Fruit fly (Drosophila melanogaster): Measurements from ENCODE around the gene baf.

baf gene

dm6 chr2L:7991391-7991876, 37.8 kb upstream of the baf start (continued):
- TF ChIP-seq Met (GFP tag; optimal IDR thresholded peaks at IDR 0.05) (no peak), CG10669 (GFP tag; optimal IDR thresholded peaks at IDR 0.05) (no peak), CG1621 (tag; optimal IDR thresholded peaks at IDR 0.05) (peak; percentile 2), svp (GFP tag) (peak; percentile 62), CG11294 (GFP tag; IDR thresholded peaks at IDR 0.05) (no peak), Sox14 (GFP tag; optimal IDR thresholded peaks at IDR 0.05) (peak; percentile 56), net (GFP tag; optimal IDR thresholded peaks at IDR 0.05) (peak; percentile 3), vri (GFP tag; optimal IDR thresholded peaks at IDR 0.05) (peak; percentile 2), Lpt (GFP tag; optimal IDR thresholded peaks at IDR 0.05) (no peak), Hr4 (GFP tag; optimal IDR thresholded peaks at IDR 0.05) (no peak), spab (GFP tag; optimal IDR thresholded peaks at IDR 0.05) (no peak), OdsH (GFP tag; optimal IDR thresholded peaks at IDR 0.05) (no peak), CG7368 (GFP tag; optimal IDR thresholded peaks at IDR 0.05) (peak; percentile 15), CG8319 (GFP tag; optimal IDR thresholded peaks at IDR 0.05) (no peak), fd59A (GFP tag; optimal IDR thresholded peaks at IDR 0.05) (no peak)

- no peak for TF ChIP-seq CG10669 (GFP tag; optimal IDR thresholded peaks at IDR 0.05)
- peak; percentile 40 for TF ChIP-seq Met (GFP tag; optimal IDR thresholded peaks at IDR 0.05)
- no peak for TF ChIP-seq fd85E (GFP tag; optimal IDR thresholded peaks at IDR 0.05)
- no peak for TF ChIP-seq CG3032 (tag; optimal IDR thresholded peaks at IDR 0.05)
- peak; percentile 8 for TF ChIP-seq Ets96B (tag; optimal IDR thresholded peaks at IDR 0.05)
- peak; percentile 29 for TF ChIP-seq CG8632 (GFP tag; optimal IDR thresholded peaks at IDR 0.05)
- TF ChIP-seq esn (GFP tag; optimal IDR thresholded peaks at IDR 0.05) = peak; percentile 79
- TF ChIP-seq CG11902 (GFP tag; optimal IDR thresholded peaks at IDR 0.05) = no peak
- no peak for TF ChIP-seq Eip75B (GFP tag; optimal IDR thresholded peaks at IDR 0.05)
- peak; percentile 62 for TF ChIP-seq cyc (GFP tag; optimal IDR thresholded peaks at IDR 0.05)
- no peak for TF ChIP-seq Eip93F (GFP tag; optimal IDR thresholded peaks at IDR 0.05)
- TF ChIP-seq dsx (GFP tag; optimal IDR thresholded peaks at IDR 0.05; ENCODE audit: poor library complexity, severe bottlenecking) = peak; percentile 19
- peak; percentile 86 for TF ChIP-seq Eip78C (GFP tag)
- TF ChIP-seq svp (GFP tag) = peak; percentile 81
- no peak for TF ChIP-seq CG6854 (GFP tag; optimal IDR thresholded peaks at IDR 0.05)
- TF ChIP-seq Ets21C (GFP tag; optimal IDR thresholded peaks at IDR 0.05) = peak; percentile 62
- no peak for TF ChIP-seq dac (GFP tag; optimal IDR thresholded peaks at IDR 0.05)
- no peak for TF ChIP-seq fkh (GFP tag; optimal IDR thresholded peaks at IDR 0.05)
- TF ChIP-seq CG34406 (GFP tag; optimal IDR thresholded peaks at IDR 0.05) = peak; percentile 45
- TF ChIP-seq lz (GFP tag; optimal IDR thresholded peaks at IDR 0.05) = peak; percentile 78
- TF ChIP-seq CG6276 (GFP tag; optimal IDR thresholded peaks at IDR 0.05) = no peak
- peak; percentile 47 for TF ChIP-seq Sox102F (GFP tag; optimal IDR thresholded peaks at IDR 0.05)
- TF ChIP-seq Hr38 (GFP tag; optimal IDR thresholded peaks at IDR 0.05) = no peak
- TF ChIP-seq Gug (GFP tag; IDR thresholded peaks at IDR 0.05) = no peak
- TF ChIP-seq Lpt (GFP tag; optimal IDR thresholded peaks at IDR 0.05) = no peak
- 0 out of 3 replicates have a peak, but pooled peaks have one; percentile 39 for TF ChIP-seq eg (GFP tag; IDR thresholded peaks at IDR 0.05)
- no peak for TF ChIP-seq CG8119 (GFP tag; IDR thresholded peaks at IDR 0.05)
- peak; percentile 20 for TF ChIP-seq CG7368 (GFP tag; optimal IDR thresholded peaks at IDR 0.05)
- no peak for TF ChIP-seq CG8319 (GFP tag; optimal IDR thresholded peaks at IDR 0.05)
- no peak for TF ChIP-seq CG11762 (GFP tag; optimal IDR thresholded peaks at IDR 0.05; ENCODE audit: insufficient read depth)
- TF ChIP-seq OdsH (GFP tag; optimal IDR thresholded peaks at IDR 0.05) = peak; percentile 46
- TF ChIP-seq ss (GFP tag; optimal IDR thresholded peaks at IDR 0.05) = no peak
- TF ChIP-seq Sox14 (GFP tag; optimal IDR thresholded peaks at IDR 0.05) = peak; percentile 16
- TF ChIP-seq CG6808 (GFP tag; optimal IDR thresholded peaks at IDR 0.05) = no peak
- no peak for TF ChIP-seq salr (GFP tag; optimal IDR thresholded peaks at IDR 0.05)
- no peak for TF ChIP-seq CG10631 (GFP tag; optimal IDR thresholded peaks at IDR 0.05)
- peak; percentile 68 for TF ChIP-seq topi (GFP tag; optimal IDR thresholded peaks at IDR 0.05)
- peak; percentile 86 for TF ChIP-seq CG31627 (GFP tag; optimal IDR thresholded peaks at IDR 0.05)
- no peak for TF ChIP-seq Blimp-1 (GFP tag; optimal IDR thresholded peaks at IDR 0.05)
- peak; percentile 45 for TF ChIP-seq achi (GFP tag; optimal IDR thresholded peaks at IDR 0.05)
- TF ChIP-seq CG1621 (tag; optimal IDR thresholded peaks at IDR 0.05) = no peak
- 0 out of 2 replicates have a peak, but pooled peaks have one; percentile 15 for TF ChIP-seq CG15336 (GFP tag; IDR thresholded peaks at IDR 0.05)
- peak; percentile 36 for TF ChIP-seq CG6792 (GFP tag; optimal IDR thresholded peaks at IDR 0.05)
These were observed 37.3 kb upstream of the baf start for dm6 chr2L:7991951-7992350.
